Worm (Caenorhabditis elegans): ENCODE results near the gene malt-1.
A peak's percentile ranks its signal among the peaks of the same experiment; 100 is the strongest.

malt-1 gene

ce11 chrII:6913309-6913708, 37.8 kb downstream of the malt-1 start, which contains the start of gene cyn-10 (continued):
- TF ChIP-seq duxl-1 (tag; optimal IDR thresholded peaks at IDR 0.05; ENCODE audit: poor library complexity): peak; percentile 66
- TF ChIP-seq Y105C5A.15 (GFP tag; IDR thresholded peaks at IDR 0.05): no peak
- no peak for TF ChIP-seq lin-13 (GFP tag; optimal IDR thresholded peaks at IDR 0.05)
- no peak for TF ChIP-seq egl-43 (GFP tag; IDR thresholded peaks at IDR 0.05)
- peak; percentile 48 for TF ChIP-seq F10B5.3 (tag; optimal IDR thresholded peaks at IDR 0.05)
- TF ChIP-seq nhr-28 (tag; optimal IDR thresholded peaks at IDR 0.05): peak; percentile 15
- TF ChIP-seq dmd-6 (GFP tag; IDR thresholded peaks at IDR 0.05): peak; percentile 83
- peak; percentile 81 for TF ChIP-seq tra-1 (GFP tag; IDR thresholded peaks at IDR 0.05)
- no peak for TF ChIP-seq R02D3.7 (tag; optimal IDR thresholded peaks at IDR 0.05)
- peak; percentile 14; the same call in 1 of the 2 replicates for TF ChIP-seq ctbp-1 (GFP tag; IDR thresholded peaks at IDR 0.05)
- no peak for TF ChIP-seq spr-1 (tag; optimal IDR thresholded peaks at IDR 0.05)
- no peak for TF ChIP-seq spr-3 (GFP tag; optimal IDR thresholded peaks at IDR 0.05)
- no peak for TF ChIP-seq lin-39 (tag; optimal IDR thresholded peaks at IDR 0.05)
- no peak for TF ChIP-seq php-3 (GFP tag; IDR thresholded peaks at IDR 0.05)
- peak in 1 of 2 experiments; percentile 82 for TF ChIP-seq lsy-2 (tag; optimal IDR thresholded peaks at IDR 0.05)
- no peak for TF ChIP-seq nhr-76 (tag; optimal IDR thresholded peaks at IDR 0.05)
- TF ChIP-seq mep-1 (tag; optimal IDR thresholded peaks at IDR 0.05): peak; percentile 51
- TF ChIP-seq F37D6.2 (tag; optimal IDR thresholded peaks at IDR 0.05): no peak
- no peak for TF ChIP-seq set-16 (GFP tag; IDR thresholded peaks at IDR 0.05)
- no peak for TF ChIP-seq zip-2 (tag; optimal IDR thresholded peaks at IDR 0.05)
- TF ChIP-seq lin-15B (tag; optimal IDR thresholded peaks at IDR 0.05): no peak
- no peak for TF ChIP-seq pqm-1 (tag; optimal IDR thresholded peaks at IDR 0.05)
- TF ChIP-seq ztf-11 (tag; optimal IDR thresholded peaks at IDR 0.05): no peak
- TF ChIP-seq nhr-42 (GFP tag; IDR thresholded peaks at IDR 0.05): 0 out of 2 replicates have a peak, but pooled peaks have one; percentile 35
- peak; percentile 77; the same call in 1 of the 2 replicates for TF ChIP-seq T26A8.4 (GFP tag; IDR thresholded peaks at IDR 0.05)
- no peak for TF ChIP-seq ZK546.5 (tag; optimal IDR thresholded peaks at IDR 0.05)
- peak; percentile 98 for TF ChIP-seq ZK337.2 (GFP tag; IDR thresholded peaks at IDR 0.05)
- no peak for TF ChIP-seq jun-1 (tag; optimal IDR thresholded peaks at IDR 0.05)
- no peak for TF ChIP-seq fos-1 (tag; optimal IDR thresholded peaks at IDR 0.05)
- TF ChIP-seq cey-2 (tag; optimal IDR thresholded peaks at IDR 0.05; ENCODE audit: borderline replicate concordance, insufficient read depth): no peak
- TF ChIP-seq egl-27 (tag; optimal IDR thresholded peaks at IDR 0.05): no peak
- peak; percentile 39 for TF ChIP-seq hlh-11 (tag; optimal IDR thresholded peaks at IDR 0.05)
- peak; percentile 66 for TF ChIP-seq hmg-1.1 (GFP tag; IDR thresholded peaks at IDR 0.05)
- TF ChIP-seq rbr-2 (tag; optimal IDR thresholded peaks at IDR 0.05): peak; percentile 45
- no peak for TF ChIP-seq unc-62 (GFP tag; optimal IDR thresholded peaks at IDR 0.05 in 1 of 2)
- no peak for TF ChIP-seq unc-62 (tag; optimal IDR thresholded peaks at IDR 0.05)
- peak in 1 of 2 experiments; percentile 86 for TF ChIP-seq hif-1 (tag; optimal IDR thresholded peaks at IDR 0.05)
- no peak for TF ChIP-seq ceh-62 (tag; optimal IDR thresholded peaks at IDR 0.05)
- TF ChIP-seq dpl-1 (GFP tag; optimal IDR thresholded peaks at IDR 0.05): peak; percentile 98
- no peak for TF ChIP-seq F26F4.8 (GFP tag; conservative IDR thresholded peaks at IDR 0.05)
- no peak for TF ChIP-seq lin-29 (GFP tag; IDR thresholded peaks at IDR 0.05)
- TF ChIP-seq unc-130 (GFP tag; optimal IDR thresholded peaks at IDR 0.05): peak; percentile 77
- TF ChIP-seq unc-39 (tag; optimal IDR thresholded peaks at IDR 0.05): no peak
- no peak for TF ChIP-seq dmd-8 (GFP tag; IDR thresholded peaks at IDR 0.05)
- TF ChIP-seq lir-3 (tag; optimal IDR thresholded peaks at IDR 0.05): no peak
- TF ChIP-seq F49E8.2 (tag; optimal IDR thresholded peaks at IDR 0.05; ENCODE audit: borderline replicate concordance): peak; percentile 6
- TF ChIP-seq mes-2 (tag; optimal IDR thresholded peaks at IDR 0.05; ENCODE audit: poor library complexity, severe bottlenecking): peak; percentile 100
- no peak for TF ChIP-seq mxl-3 (GFP tag; optimal IDR thresholded peaks at IDR 0.05)
- no peak for TF ChIP-seq mxl-2 (GFP tag; conservative IDR thresholded peaks at IDR 0.05)
- no peak for TF ChIP-seq nhr-41 (GFP tag; IDR thresholded peaks at IDR 0.05)
- TF ChIP-seq Y75B8A.6 (GFP tag; IDR thresholded peaks at IDR 0.05): no peak
- TF ChIP-seq T20F7.1 (GFP tag; optimal IDR thresholded peaks at IDR 0.05): peak; percentile 61

Data from whole organism, L4 larva.